Fruit fly (Drosophila melanogaster): ENCODE measurements around the gene CG31676.
A peak's percentile ranks its signal among the peaks of the same experiment; 100 is the strongest.

The CG31676 gene

dm6 chr2L:20823196-20824105 lies 17.1 kb upstream of the CG31676 start (continued):
- TF ChIP-seq tna (GFP tag; IDR thresholded peaks at IDR 0.05; ENCODE audit: partially characterized antibody) (peak; percentile 66), CG6765 (GFP tag; optimal IDR thresholded peaks at IDR 0.05) (peak; percentile 19), p53 (GFP tag; optimal IDR thresholded peaks at IDR 0.05) (no peak), Optix (GFP tag; IDR thresholded peaks at IDR 0.05) (peak; percentile 36; the same call in 1 of the 3 replicates), YL-1 (GFP tag; optimal IDR thresholded peaks at IDR 0.05) (no peak), CG3163 (GFP tag; optimal IDR thresholded peaks at IDR 0.05) (peak; percentile 74), CG2116 (GFP tag; optimal IDR thresholded peaks at IDR 0.05) (no peak), az2 (GFP tag; optimal IDR thresholded peaks at IDR 0.05) (no peak), knrl (GFP tag; IDR thresholded peaks at IDR 0.05; ENCODE audit: partially characterized antibody) (peak; percentile 40; the same call in 2 of the 3 replicates), ab (GFP tag; optimal IDR thresholded peaks at IDR 0.05) (no peak), dmrt11E (tag; optimal IDR thresholded peaks at IDR 0.05) (peak; percentile 13), CG18011 (GFP tag; optimal IDR thresholded peaks at IDR 0.05) (no peak), CG6689 (GFP tag; IDR thresholded peaks at IDR 0.05) (0 out of 2 replicates have a peak, but pooled peaks have one; percentile 18), CG2199 (GFP tag; IDR thresholded peaks at IDR 0.05) (peak; percentile 95), B-H1 (GFP tag; IDR thresholded peaks at IDR 0.05) (no peak), CG1233 (GFP tag; optimal IDR thresholded peaks at IDR 0.05) (peak; percentile 13), twi (tag; optimal IDR thresholded peaks at IDR 0.05) (peak; percentile 40), Sry-β (GFP tag; optimal IDR thresholded peaks at IDR 0.05) (peak; percentile 96), zfh2 (GFP tag; optimal IDR thresholded peaks at IDR 0.05) (no peak), Med (GFP tag) (peak; percentile 83), CG6654 (GFP tag; optimal IDR thresholded peaks at IDR 0.05) (no peak), Fer1 (GFP tag; optimal IDR thresholded peaks at IDR 0.05) (peak; percentile 15), CG9797 (GFP tag; optimal IDR thresholded peaks at IDR 0.05) (peak; percentile 5), Oli (tag; optimal IDR thresholded peaks at IDR 0.05) (peak; percentile 30), CG17328 (GFP tag; IDR thresholded peaks at IDR 0.05) (0 out of 2 replicates have a peak, but pooled peaks have one; percentile 25), otp (GFP tag; IDR thresholded peaks at IDR 0.05) (peak; percentile 44; the same call in 1 of the 3 replicates), CG2120 (GFP tag; optimal IDR thresholded peaks at IDR 0.05) (peak; percentile 1), CG10462 (GFP tag; optimal IDR thresholded peaks at IDR 0.05) (peak; percentile 4), CG7987 (GFP tag; optimal IDR thresholded peaks at IDR 0.05) (peak; percentile 16), danr (GFP tag; IDR thresholded peaks at IDR 0.05) (no peak), ERR (GFP tag; optimal IDR thresholded peaks at IDR 0.05) (peak; percentile 52), CG7745 (tag; optimal IDR thresholded peaks at IDR 0.05) (peak; percentile 3), Stat92E (GFP tag; optimal IDR thresholded peaks at IDR 0.05) (peak in 1 of 3 experiments; percentile 73), Bgb (GFP tag; IDR thresholded peaks at IDR 0.05; ENCODE audit: partially characterized antibody) (peak; percentile 62; the same call in 1 of the 2 replicates), GATAe (GFP tag; conservative IDR thresholded peaks at IDR 0.05) (peak; percentile 99), HLH4C (GFP tag; IDR thresholded peaks at IDR 0.05; ENCODE audit: partially characterized antibody) (peak; percentile 55; the same call in 2 of the 3 replicates), CG13287 (GFP tag; IDR thresholded peaks at IDR 0.05; ENCODE audit: partially characterized antibody) (peak; percentile 55), eve (GFP tag; optimal IDR thresholded peaks at IDR 0.05) (peak in 1 of 2 experiments; percentile 1), CG18262 (tag; optimal IDR thresholded peaks at IDR 0.05) (peak; percentile 46), run (tag; optimal IDR thresholded peaks at IDR 0.05) (no peak), CG16813 (GFP tag; IDR thresholded peaks at IDR 0.05; ENCODE audit: partially characterized antibody) (0 out of 3 replicates have a peak, but pooled peaks have one; percentile 33), sim (GFP tag; IDR thresholded peaks at IDR 0.05) (no peak), so (GFP tag; IDR thresholded peaks at IDR 0.05) (peak; percentile 42; the same call in 1 of the 3 replicates), her (GFP tag; optimal IDR thresholded peaks at IDR 0.05) (peak; percentile 37), CG1832 (GFP tag; optimal IDR thresholded peaks at IDR 0.05) (peak; percentile 94), NFAT (GFP tag; IDR thresholded peaks at IDR 0.05) (peak; percentile 43; the same call in 1 of the 2 replicates), Adf1 (GFP tag; IDR thresholded peaks at IDR 0.05) (peak; percentile 61)

All from whole organism, embryonic.